Fruit fly (Drosophila melanogaster): ENCODE results near the gene Sema1a.

The Sema1a gene

DNA sequence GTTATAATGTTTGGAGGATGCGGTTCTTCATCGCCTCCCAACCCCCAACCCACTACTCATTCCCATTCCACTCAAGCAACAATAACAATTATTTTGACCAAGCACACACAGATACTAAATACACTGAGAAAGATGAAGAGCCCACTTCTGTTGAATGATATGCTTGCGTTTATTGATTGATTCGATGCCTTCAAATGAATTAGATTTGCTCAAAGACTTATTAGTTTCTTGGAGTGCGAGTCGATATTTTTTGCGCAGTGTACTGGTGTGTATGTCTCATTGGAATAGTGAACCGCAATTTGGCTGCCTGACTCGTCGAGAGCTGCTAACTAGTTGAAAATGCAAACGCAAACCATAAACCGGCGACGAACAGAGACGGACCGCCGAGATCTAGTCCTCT, 68.9 kb downstream of the Sema1a start (continued):
- TF ChIP-seq CG12391 (tag; optimal IDR thresholded peaks at IDR 0.05) (peak; percentile 9), Sox102F (GFP tag; optimal IDR thresholded peaks at IDR 0.05) (peak; percentile 55), inv (GFP tag; IDR thresholded peaks at IDR 0.05; ENCODE audit: partially characterized antibody) (no peak), wdn (GFP tag; IDR thresholded peaks at IDR 0.05) (no peak), zfh1 (GFP tag; IDR thresholded peaks at IDR 0.05) (0 out of 3 replicates have a peak, but pooled peaks have one; percentile 31), HHEX (GFP tag; optimal IDR thresholded peaks at IDR 0.05) (peak; percentile 5), CG6689 (GFP tag; IDR thresholded peaks at IDR 0.05) (0 out of 2 replicates have a peak, but pooled peaks have one; percentile 23), Adf1 (GFP tag; IDR thresholded peaks at IDR 0.05) (no peak), CG12104 (GFP tag; optimal IDR thresholded peaks at IDR 0.05) (no peak), CG2120 (GFP tag; optimal IDR thresholded peaks at IDR 0.05) (peak; percentile 43), nmo (GFP tag; optimal IDR thresholded peaks at IDR 0.05) (peak; percentile 28), maf-S (GFP tag; optimal IDR thresholded peaks at IDR 0.05) (no peak), scrt (GFP tag; optimal IDR thresholded peaks at IDR 0.05) (peak; percentile 22), CG15011 (GFP tag; optimal IDR thresholded peaks at IDR 0.05) (no peak), CG12744 (GFP tag; optimal IDR thresholded peaks at IDR 0.05) (no peak), pum (GFP tag; optimal IDR thresholded peaks at IDR 0.05) (peak; percentile 8), repo (GFP tag; optimal IDR thresholded peaks at IDR 0.05) (peak; percentile 4), Ets97D (GFP tag; optimal IDR thresholded peaks at IDR 0.05) (no peak), run (tag; optimal IDR thresholded peaks at IDR 0.05) (no peak), Lpt (GFP tag; optimal IDR thresholded peaks at IDR 0.05) (no peak), tgo (GFP tag; IDR thresholded peaks at IDR 0.05) (0 out of 3 replicates have a peak, but pooled peaks have one; percentile 23), TFAM (GFP tag; optimal IDR thresholded peaks at IDR 0.05) (no peak), CG1647 (GFP tag; optimal IDR thresholded peaks at IDR 0.05) (peak; percentile 38), B-H2 (GFP tag; optimal IDR thresholded peaks at IDR 0.05) (no peak), ken (GFP tag; IDR thresholded peaks at IDR 0.05) (0 out of 3 replicates have a peak, but pooled peaks have one; percentile 48), CG6813 (GFP tag; optimal IDR thresholded peaks at IDR 0.05) (peak; percentile 23), CG10321 (GFP tag; IDR thresholded peaks at IDR 0.05) (no peak), CG10654 (GFP tag; optimal IDR thresholded peaks at IDR 0.05) (peak; percentile 24), slou (GFP tag; optimal IDR thresholded peaks at IDR 0.05) (peak; percentile 30), dpn (GFP tag; optimal IDR thresholded peaks at IDR 0.05) (peak; percentile 16 to 51), CG32532 (GFP tag; IDR thresholded peaks at IDR 0.05) (0 out of 2 replicates have a peak, but pooled peaks have one; percentile 17), Spps (tag; optimal IDR thresholded peaks at IDR 0.05) (no peak), ci (GFP tag; IDR thresholded peaks at IDR 0.05) (peak; percentile 65; the same call in 1 of the 3 replicates), E2f2 (GFP tag; IDR thresholded peaks at IDR 0.05) (0 out of 2 replicates have a peak, but pooled peaks have one; percentile 16), caup (GFP tag; optimal IDR thresholded peaks at IDR 0.05; ENCODE audit: severe bottlenecking) (peak; percentile 16), CG4424 (GFP tag; optimal IDR thresholded peaks at IDR 0.05) (peak; percentile 7), ATbp (GFP tag; optimal IDR thresholded peaks at IDR 0.05) (peak; percentile 7), CoRest (tag; optimal IDR thresholded peaks at IDR 0.05) (peak; percentile 14), pfk (GFP tag; optimal IDR thresholded peaks at IDR 0.05) (no peak), fru (optimal IDR thresholded peaks at IDR 0.05) (no peak), Ptx1 (GFP tag; IDR thresholded peaks at IDR 0.05) (no peak), CG2712 (tag; optimal IDR thresholded peaks at IDR 0.05) (peak; percentile 15), CG1233 (GFP tag; optimal IDR thresholded peaks at IDR 0.05) (peak; percentile 22), CG15073 (GFP tag; optimal IDR thresholded peaks at IDR 0.05) (no peak), CG3838 (GFP tag; optimal IDR thresholded peaks at IDR 0.05) (no peak), CG9215 (GFP tag; IDR thresholded peaks at IDR 0.05) (no peak), Six4 (GFP tag; optimal IDR thresholded peaks at IDR 0.05) (peak; percentile 10), CG18262 (tag; optimal IDR thresholded peaks at IDR 0.05) (peak; percentile 2), CG31388 (GFP tag; optimal IDR thresholded peaks at IDR 0.05) (no peak), peb (GFP tag; IDR thresholded peaks at IDR 0.05) (no peak), gsb-n (tag; optimal IDR thresholded peaks at IDR 0.05) (no peak), grau (tag; optimal IDR thresholded peaks at IDR 0.05) (peak; percentile 53)

Data from whole organism, embryonic.